Worm (Caenorhabditis elegans): ENCODE results near the gene che-7.

ce11 chrV:7983381-7984052 lies 14.5 kb upstream of the che-7 start, which contains the start of the genes natb-1 and abhd-12:
- TF ChIP-seq ceh-9 (tag; optimal IDR thresholded peaks at IDR 0.05) (no peak), ama-1 (optimal IDR thresholded peaks at IDR 0.05) (no peak), ceh-24 (tag; optimal IDR thresholded peaks at IDR 0.05) (no peak), unc-86 (tag; optimal IDR thresholded peaks at IDR 0.05) (no peak), unc-55 (GFP tag; optimal IDR thresholded peaks at IDR 0.05) (no peak), hlh-15 (tag; optimal IDR thresholded peaks at IDR 0.05) (no peak), hlh-30 (tag; optimal IDR thresholded peaks at IDR 0.05; ENCODE audit: insufficient read depth) (peak; percentile 16), pqm-1 (tag; optimal IDR thresholded peaks at IDR 0.05) (no peak), dmd-4 (tag; optimal IDR thresholded peaks at IDR 0.05; ENCODE audit: borderline replicate concordance) (no peak), fkh-10 (GFP tag; optimal IDR thresholded peaks at IDR 0.05) (no peak), pros-1 (tag; optimal IDR thresholded peaks at IDR 0.05) (no peak), madf-2 (tag; optimal IDR thresholded peaks at IDR 0.05) (no peak), nfya-1 (tag; optimal IDR thresholded peaks at IDR 0.05) (no peak), ttx-3 (tag; optimal IDR thresholded peaks at IDR 0.05) (no peak)

Data from whole organism, late embryonic.